Fruit fly (Drosophila melanogaster) whole organism, wandering third instar larva: ENCODE measurements around the gene Dcps.

Experiments
- Abd-B ChIP-seq: fragments of >200 bp; optimal IDR thresholded peaks from 2 replicates; lab custom pipeline; 2017; ENCODE audit warnings: missing biosample characterization, missing genetic modification characterization
- CG32264 ChIP-seq: fragments of 200-800 bp; sonication (Bioruptor generic); optimal IDR thresholded peaks from 2 replicates; lab custom pipeline; 2016; ENCODE audit warnings: missing biosample characterization, missing genetic modification characterization
- Hr78 ChIP-seq: fragments of >200 bp; optimal IDR thresholded peaks from 2 replicates; lab custom pipeline; 2017; ENCODE audit warnings: missing biosample characterization, missing genetic modification characterization
- Hr83 ChIP-seq: fragments of 200-300 bp; sonication (Bioruptor generic); optimal IDR thresholded peaks from 2 replicates; lab custom pipeline; 2016; ENCODE audit warnings: missing biosample characterization, mild to moderate bottlenecking, missing genetic modification characterization, moderate library complexity; ENCODE audit not compliant: poor library complexity, severe bottlenecking
- br ChIP-seq: fragments of 200-800 bp; sonication (Bioruptor generic); optimal IDR thresholded peaks from 2 replicates; lab custom pipeline; 2016; ENCODE audit warnings: missing biosample characterization, missing genetic modification characterization
- dl ChIP-seq, 2 experiments: fragments of 175-275, 200-275 bp in 1 of 2; fragments of 200-275 bp in 1 of 2; sonication (Bioruptor generic); optimal IDR thresholded peaks; lab custom pipeline; 2018; ENCODE audit warnings: mild to moderate bottlenecking in 2 of 2, missing biosample characterization in 2 of 2, missing genetic modification characterization in 2 of 2, moderate library complexity in 2 of 2; ENCODE audit not compliant: partially characterized antibody in 2 of 2, insufficient read depth in 1 of 2
- dsf ChIP-seq: sonication (Bioruptor generic); optimal IDR thresholded peaks from 2 replicates; lab custom pipeline; 2016; ENCODE audit warnings: missing biosample characterization, missing genetic modification characterization, borderline replicate concordance
- lola ChIP-seq: fragments of >200 bp; optimal IDR thresholded peaks from 2 replicates; lab custom pipeline; 2017; ENCODE audit warnings: missing biosample characterization, missing genetic modification characterization
- pan ChIP-seq: fragments of >200 bp; optimal IDR thresholded peaks from 2 replicates; lab custom pipeline; 2017
- psq ChIP-seq: fragments of 200-800 bp; sonication (Bioruptor generic); optimal IDR thresholded peaks from 3 replicates; lab custom pipeline; 2017; ENCODE audit warnings: missing biosample characterization, mild to moderate bottlenecking, missing genetic modification characterization, moderate library complexity
- woc ChIP-seq: sonication (Bioruptor generic); optimal IDR thresholded peaks from 2 replicates; lab custom pipeline; 2016; ENCODE audit warnings: missing biosample characterization, mild to moderate bottlenecking, missing genetic modification characterization

dm6 chr3R:5723122-5723521, 31.5 kb downstream of the Dcps start:
- TF ChIP-seq dsf (GFP tag; lab: Kevin White, UChicago) (no peak), Abd-B (GFP tag; lab: Kevin White, UChicago) (no peak), pan (lab: Kevin White, UChicago) (no peak), psq (no peak), CG32264 (GFP tag; lab: Kevin White, UChicago) (no peak), Hr83 (GFP tag; lab: Kevin White, UChicago) (no peak), woc (no peak), Hr78 (no peak), br (GFP tag; lab: Kevin White, UChicago) (no peak), dl (GFP tag; optimal IDR thresholded peaks at IDR 0.05; lab: Kevin White, UChicago; ENCODE audit: insufficient read depth in 1 of 2, partially characterized antibody in 2 of 2) (no peak), lola (no peak)
